Fruit fly (Drosophila melanogaster): Measurements from ENCODE around the gene Orc5.

The Orc5 gene

DNA sequence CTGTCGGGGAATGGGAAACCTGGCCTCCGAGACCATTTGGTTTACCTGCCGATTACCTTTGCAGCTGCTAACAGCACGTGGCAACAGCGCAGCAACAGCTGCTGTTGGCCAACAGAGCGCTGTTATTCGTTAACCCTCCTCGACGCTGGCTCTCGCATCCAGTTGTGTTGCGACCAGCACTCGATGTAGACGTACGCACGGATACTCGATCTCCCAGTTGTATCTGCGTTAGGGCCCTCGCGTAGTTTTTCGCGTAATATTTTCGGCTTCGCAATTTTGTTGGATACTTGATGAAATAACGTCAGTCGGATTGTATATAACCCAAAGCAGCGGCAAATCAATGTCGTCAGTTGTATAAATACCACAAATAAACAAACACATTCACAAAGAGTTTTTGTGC is 49.2 kb downstream of the Orc5 start (continued):
- TF ChIP-seq H15 (GFP tag; IDR thresholded peaks at IDR 0.05) (no peak), Scr (GFP tag; IDR thresholded peaks at IDR 0.05; ENCODE audit: partially characterized antibody) (peak; percentile 26; the same call in 1 of the 2 replicates), ci (GFP tag; IDR thresholded peaks at IDR 0.05) (peak; percentile 85), ara (GFP tag; IDR thresholded peaks at IDR 0.05) (0 out of 2 replicates have a peak, but pooled peaks have one; percentile 8), Neu2 (GFP tag; optimal IDR thresholded peaks at IDR 0.05; ENCODE audit: borderline replicate concordance) (no peak), Ssrp (tag; optimal IDR thresholded peaks at IDR 0.05) (no peak), CrebB (tag; optimal IDR thresholded peaks at IDR 0.05) (peak; percentile 18), ems (GFP tag; optimal IDR thresholded peaks at IDR 0.05) (peak; percentile 20), bigmax (GFP tag; optimal IDR thresholded peaks at IDR 0.05) (peak; percentile 25), Nf-YA (GFP tag; IDR thresholded peaks at IDR 0.05) (peak; percentile 38; the same call in 1 of the 2 replicates), CG17829 (tag; optimal IDR thresholded peaks at IDR 0.05) (peak; percentile 15), BtbVII (GFP tag; optimal IDR thresholded peaks at IDR 0.05) (no peak), CG32767 (GFP tag; IDR thresholded peaks at IDR 0.05) (no peak), CG1024 (GFP tag; IDR thresholded peaks at IDR 0.05) (no peak), ftz-f1 (GFP tag; optimal IDR thresholded peaks at IDR 0.05) (peak; percentile 23), Hr78 (GFP tag; optimal IDR thresholded peaks at IDR 0.05) (no peak), kni (GFP tag; optimal IDR thresholded peaks at IDR 0.05) (peak; percentile 3), CG9437 (GFP tag; optimal IDR thresholded peaks at IDR 0.05) (no peak), abd-A (tag; optimal IDR thresholded peaks at IDR 0.05) (peak; percentile 8), H2.0 (GFP tag; IDR thresholded peaks at IDR 0.05) (no peak), wdn (GFP tag; IDR thresholded peaks at IDR 0.05) (peak; percentile 32; the same call in 1 of the 2 replicates), Side (GFP tag; optimal IDR thresholded peaks at IDR 0.05) (peak; percentile 21), CG15479 (GFP tag; optimal IDR thresholded peaks at IDR 0.05) (peak; percentile 3), Oli (tag; optimal IDR thresholded peaks at IDR 0.05) (no peak), Opbp (GFP tag; IDR thresholded peaks at IDR 0.05; ENCODE audit: partially characterized antibody) (peak; percentile 71), nom (GFP tag; optimal IDR thresholded peaks at IDR 0.05) (peak; percentile 30), ato (GFP tag; IDR thresholded peaks at IDR 0.05; ENCODE audit: partially characterized antibody) (peak; percentile 75), CG11695 (GFP tag; IDR thresholded peaks at IDR 0.05) (0 out of 3 replicates have a peak, but pooled peaks have one; percentile 46), Rx (GFP tag; IDR thresholded peaks at IDR 0.05) (no peak), vfl (GFP tag; optimal IDR thresholded peaks at IDR 0.05) (peak; percentile 7), org-1 (GFP tag; optimal IDR thresholded peaks at IDR 0.05) (no peak), ac (GFP tag; optimal IDR thresholded peaks at IDR 0.05) (peak; percentile 62), CG13624 (GFP tag; optimal IDR thresholded peaks at IDR 0.05) (peak; percentile 33), CG6175 (GFP tag; IDR thresholded peaks at IDR 0.05) (0 out of 3 replicates have a peak, but pooled peaks have one; percentile 51), Hmr (GFP tag; optimal IDR thresholded peaks at IDR 0.05) (peak; percentile 12), vvl (GFP tag; IDR thresholded peaks at IDR 0.05) (peak; percentile 63), Dref (GFP tag; IDR thresholded peaks at IDR 0.05) (no peak), nau (GFP tag; optimal IDR thresholded peaks at IDR 0.05) (peak; percentile 27), Rfx (GFP tag; IDR thresholded peaks at IDR 0.05) (peak; percentile 57; the same call in 1 of the 2 replicates), insv (GFP tag; optimal IDR thresholded peaks at IDR 0.05) (no peak), gt (GFP tag; IDR thresholded peaks at IDR 0.05) (no peak), wek (GFP tag; optimal IDR thresholded peaks at IDR 0.05) (peak; percentile 34), Bgb (GFP tag; IDR thresholded peaks at IDR 0.05; ENCODE audit: partially characterized antibody) (peak; percentile 77; the same call in 1 of the 2 replicates), HLH54F (GFP tag; optimal IDR thresholded peaks at IDR 0.05) (peak; percentile 16), nerfin-1 (tag; optimal IDR thresholded peaks at IDR 0.05) (peak; percentile 18), CG7839 (tag; optimal IDR thresholded peaks at IDR 0.05) (no peak), sna (GFP tag; IDR thresholded peaks at IDR 0.05; ENCODE audit: partially characterized antibody) (peak; percentile 23; the same call in 1 of the 2 replicates), CG3281 (GFP tag; optimal IDR thresholded peaks at IDR 0.05) (peak; percentile 14), chinmo (GFP tag; IDR thresholded peaks at IDR 0.05; ENCODE audit: partially characterized antibody) (peak; percentile 85; the same call in 3 of the 4 replicates)

Data from whole organism, embryonic.